Fruit fly (Drosophila melanogaster): ENCODE results near the gene RagA-B.
A peak's percentile ranks its signal among the peaks of the same experiment; 100 is the strongest.

RagA-B gene

DNA sequence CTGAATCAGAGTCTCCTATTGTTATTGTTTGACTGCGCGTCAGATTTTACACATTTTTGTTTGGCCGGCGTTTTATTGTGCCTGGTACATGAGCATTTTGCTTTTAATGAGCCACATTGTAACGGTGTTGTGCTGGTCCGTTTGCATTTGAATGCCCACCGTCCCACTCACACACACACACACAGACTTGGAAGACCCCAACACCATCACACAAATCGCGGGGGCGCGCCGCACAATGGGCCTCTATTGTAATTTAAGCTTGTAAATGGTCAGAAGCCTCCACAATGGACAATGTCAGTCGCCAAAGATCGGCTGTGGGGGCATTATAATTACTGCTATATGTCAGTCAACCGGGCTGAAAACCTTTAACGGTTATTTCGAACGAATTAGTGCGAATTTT lies 27.8 kb downstream of the RagA-B start (continued):
- TF ChIP-seq bcd (GFP tag; optimal IDR thresholded peaks at IDR 0.05) (no peak), CG10959 (GFP tag; IDR thresholded peaks at IDR 0.05) (no peak), CG9437 (GFP tag; optimal IDR thresholded peaks at IDR 0.05) (no peak), zf30C (GFP tag; optimal IDR thresholded peaks at IDR 0.05) (no peak), CG12659 (GFP tag; optimal IDR thresholded peaks at IDR 0.05) (no peak), CG12769 (tag; optimal IDR thresholded peaks at IDR 0.05) (no peak), jigr1 (GFP tag; IDR thresholded peaks at IDR 0.05) (no peak), CG7372 (GFP tag; IDR thresholded peaks at IDR 0.05) (no peak), NK7.1 (GFP tag; optimal IDR thresholded peaks at IDR 0.05) (no peak), CG10274 (GFP tag; optimal IDR thresholded peaks at IDR 0.05) (no peak), schlank (tag; optimal IDR thresholded peaks at IDR 0.05) (no peak), sd (tag; optimal IDR thresholded peaks at IDR 0.05) (peak; percentile 33), Sry-δ (GFP tag; optimal IDR thresholded peaks at IDR 0.05) (no peak), CG8924 (tag; optimal IDR thresholded peaks at IDR 0.05) (no peak), pan (optimal IDR thresholded peaks at IDR 0.05) (no peak), pan (GFP tag; optimal IDR thresholded peaks at IDR 0.05 in 1 of 2, IDR thresholded peaks at IDR 0.05 in 1 of 2) (no peak), CG2129 (GFP tag; IDR thresholded peaks at IDR 0.05; ENCODE audit: partially characterized antibody) (no peak), sisA (GFP tag; IDR thresholded peaks at IDR 0.05) (no peak), trh (GFP tag; optimal IDR thresholded peaks at IDR 0.05) (no peak), lola (GFP tag; optimal IDR thresholded peaks at IDR 0.05) (no peak), CG14860 (GFP tag; IDR thresholded peaks at IDR 0.05; ENCODE audit: partially characterized antibody) (no peak), sr (GFP tag; IDR thresholded peaks at IDR 0.05) (0 out of 3 replicates have a peak, but pooled peaks have one; percentile 42), wdn (GFP tag; IDR thresholded peaks at IDR 0.05) (no peak), NfI (GFP tag; optimal IDR thresholded peaks at IDR 0.05) (no peak), prd (optimal IDR thresholded peaks at IDR 0.05) (no peak), prd (GFP tag; IDR thresholded peaks at IDR 0.05) (no peak), CG6689 (GFP tag; IDR thresholded peaks at IDR 0.05) (no peak), CG11456 (GFP tag; IDR thresholded peaks at IDR 0.05) (0 out of 3 replicates have a peak, but pooled peaks have one; percentile 52), CG2875 (GFP tag; optimal IDR thresholded peaks at IDR 0.05) (no peak), D (optimal IDR thresholded peaks at IDR 0.05) (no peak), D (GFP tag; optimal IDR thresholded peaks at IDR 0.05) (no peak), Trl (optimal IDR thresholded peaks at IDR 0.05) (no peak), Trl (GFP tag; optimal IDR thresholded peaks at IDR 0.05) (no peak), YL-1 (GFP tag; optimal IDR thresholded peaks at IDR 0.05) (no peak), Lpt (GFP tag; optimal IDR thresholded peaks at IDR 0.05) (no peak), CG17568 (GFP tag; optimal IDR thresholded peaks at IDR 0.05) (no peak), Hand (GFP tag; optimal IDR thresholded peaks at IDR 0.05) (no peak), row (GFP tag; IDR thresholded peaks at IDR 0.05) (0 out of 3 replicates have a peak, but pooled peaks have one; percentile 9), cas (GFP tag; IDR thresholded peaks at IDR 0.05) (no peak), Oaz (GFP tag; IDR thresholded peaks at IDR 0.05) (no peak)

DNA sequence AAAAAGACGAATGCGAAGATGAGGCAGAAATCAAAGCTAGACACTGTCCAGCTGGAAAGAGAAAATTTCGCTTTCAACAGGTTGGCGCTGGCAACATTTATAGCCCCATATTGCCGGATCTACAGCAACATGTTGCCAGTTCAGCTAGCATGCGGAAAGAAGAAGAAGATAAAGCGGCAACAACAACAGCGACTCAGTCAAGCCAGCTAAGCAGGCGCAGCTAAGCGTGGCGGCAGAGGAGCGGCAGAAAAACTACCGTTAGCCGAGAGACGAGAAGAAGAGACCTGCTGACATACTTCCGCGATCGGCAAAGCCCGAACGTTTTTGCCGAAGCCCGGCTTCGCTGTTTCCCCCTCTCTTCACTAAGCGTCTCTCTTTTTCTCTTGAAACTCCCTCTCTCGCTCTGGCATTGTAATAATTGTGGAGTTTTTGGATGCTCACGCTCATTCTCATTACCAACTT lies 28.7 kb downstream of the RagA-B start:
- TF ChIP-seq kni (GFP tag; optimal IDR thresholded peaks at IDR 0.05) (peak; percentile 72), Adf1 (GFP tag; IDR thresholded peaks at IDR 0.05) (peak; percentile 88), sna (GFP tag; IDR thresholded peaks at IDR 0.05; ENCODE audit: partially characterized antibody) (no peak), Rfx (GFP tag; IDR thresholded peaks at IDR 0.05) (no peak), CG32532 (GFP tag; IDR thresholded peaks at IDR 0.05) (no peak), CG2199 (GFP tag; IDR thresholded peaks at IDR 0.05) (0 out of 3 replicates have a peak, but pooled peaks have one; percentile 67), CG3163 (GFP tag; optimal IDR thresholded peaks at IDR 0.05) (peak; percentile 33), Blimp-1 (GFP tag; optimal IDR thresholded peaks at IDR 0.05) (peak; percentile 97), crol (GFP tag; IDR thresholded peaks at IDR 0.05) (0 out of 2 replicates have a peak, but pooled peaks have one; percentile 15), CG11504 (tag; optimal IDR thresholded peaks at IDR 0.05) (peak; percentile 99), Deaf1 (tag; optimal IDR thresholded peaks at IDR 0.05) (peak; percentile 96), CG34376 (GFP tag; optimal IDR thresholded peaks at IDR 0.05) (no peak), CG12071 (GFP tag; optimal IDR thresholded peaks at IDR 0.05) (no peak), CG1832 (GFP tag; optimal IDR thresholded peaks at IDR 0.05) (peak; percentile 30), CG6175 (GFP tag; IDR thresholded peaks at IDR 0.05) (peak; percentile 66; the same call in 1 of the 3 replicates)
